Fruit fly (Drosophila melanogaster) whole organism, embryonic: ENCODE measurements around the gene CG42296.

Source experiments
- Adf1 ChIP-seq: fragments of 200-800 bp; sonication (Bioruptor generic); IDR thresholded peaks from 2 replicates; pipeline ENCODE4 v1.3.6; 2022; ENCODE audit warnings: missing biosample characterization, missing genetic modification characterization
- Awh ChIP-seq: fragments of 200-800 bp; sonication (Bioruptor generic); IDR thresholded peaks from 2 replicates; pipeline ENCODE4, ENCODE4 v1.3.6; 2022; ENCODE audit warnings: missing biosample characterization, missing genetic modification characterization
- Bgb ChIP-seq: fragments of 200-800 bp; sonication (Bioruptor generic); IDR thresholded peaks from 2 replicates; pipeline ENCODE4 v1.3.6; 2022; ENCODE audit warnings: missing biosample characterization, missing genetic modification characterization; ENCODE audit not compliant: partially characterized antibody
- Blimp-1 ChIP-seq: fragments of 200-800 bp; sonication (Bioruptor generic); optimal IDR thresholded peaks from 3 replicates; lab custom pipeline; 2018; ENCODE audit warnings: missing biosample characterization, missing genetic modification characterization, mild to moderate bottlenecking, moderate library complexity, missing genetic modification reagents
- CG10321 ChIP-seq: fragments of 200-800 bp; sonication (Bioruptor generic); IDR thresholded peaks from 2 replicates; pipeline ENCODE4 v1.3.6; 2022; ENCODE audit warnings: missing biosample characterization, missing genetic modification characterization
- CG12104 ChIP-seq: fragments of 200-800 bp; sonication (Bioruptor generic); optimal IDR thresholded peaks from 3 replicates; lab custom pipeline; 2016; ENCODE audit warnings: missing biosample characterization, missing genetic modification characterization
- CG13894 ChIP-seq: fragments of 200-800 bp; sonication (Bioruptor generic); optimal IDR thresholded peaks from 3 replicates; lab custom pipeline; 2018; ENCODE audit warnings: missing biosample characterization, mild to moderate bottlenecking, missing genetic modification characterization, moderate library complexity
- CG15269 ChIP-seq: fragments of 200-800 bp; sonication (Bioruptor generic); optimal IDR thresholded peaks from 2 replicates; lab custom pipeline; 2018; ENCODE audit warnings: missing biosample characterization, mild to moderate bottlenecking, missing genetic modification characterization, moderate library complexity
- CG1602 ChIP-seq: fragments of 200-800 bp; sonication (Bioruptor generic); optimal IDR thresholded peaks from 3 replicates; lab custom pipeline; 2016; ENCODE audit warnings: missing biosample characterization, missing genetic modification characterization
- CG1647 ChIP-seq: fragments of 200-800 bp; sonication (Bioruptor generic); optimal IDR thresholded peaks from 3 replicates; lab custom pipeline; 2016; ENCODE audit warnings: missing biosample characterization, missing genetic modification characterization
- CG17186 ChIP-seq: fragments of 200-800 bp; sonication (Bioruptor generic); optimal IDR thresholded peaks from 3 replicates; lab custom pipeline; 2017; ENCODE audit warnings: missing biosample characterization, missing genetic modification reagents, missing genetic modification characterization
- CG17359 ChIP-seq: fragments of 200-800 bp; sonication (Bioruptor generic); optimal IDR thresholded peaks from 3 replicates; lab custom pipeline; 2018; ENCODE audit warnings: missing biosample characterization, mild to moderate bottlenecking, missing genetic modification characterization, moderate library complexity
- CG17912 ChIP-seq: fragments of 200-800 bp; sonication (Bioruptor generic); optimal IDR thresholded peaks from 2 replicates; lab custom pipeline; 2018; ENCODE audit warnings: missing biosample characterization, mild to moderate bottlenecking, missing genetic modification characterization
- CG2678 ChIP-seq: fragments of 200-800 bp; sonication (Bioruptor generic); optimal IDR thresholded peaks from 3 replicates; lab custom pipeline; 2019; ENCODE audit warnings: missing biosample characterization, mild to moderate bottlenecking, missing genetic modification characterization, moderate library complexity
- CG3065 ChIP-seq: fragments of 200-800 bp; sonication (Bioruptor generic); optimal IDR thresholded peaks from 2 replicates; lab custom pipeline; 2016; ENCODE audit warnings: missing biosample characterization, missing genetic modification characterization
- CG32772 ChIP-seq: fragments of 200-800 bp; sonication (Bioruptor generic); IDR thresholded peaks from 2 replicates; pipeline ENCODE4 v1.3.6; 2022; ENCODE audit warnings: missing biosample characterization, missing genetic modification characterization
- CG4820 ChIP-seq: fragments of 200-800 bp; sonication (Bioruptor generic); optimal IDR thresholded peaks from 3 replicates; lab custom pipeline; 2016; ENCODE audit warnings: missing biosample characterization, missing genetic modification characterization
- CG7271 ChIP-seq: fragments of 200-800 bp; sonication (Bioruptor generic); optimal IDR thresholded peaks from 2 replicates; lab custom pipeline; 2018; ENCODE audit warnings: missing biosample characterization, mild to moderate bottlenecking, missing genetic modification characterization, moderate library complexity
- CG7556 ChIP-seq: fragments of 200-800 bp; sonication (Bioruptor generic); optimal IDR thresholded peaks from 2 replicates; lab custom pipeline; 2017; ENCODE audit warnings: missing biosample characterization, mild to moderate bottlenecking, missing genetic modification characterization
- CG7963 ChIP-seq: fragments of 200-800 bp; sonication (Bioruptor generic); IDR thresholded peaks from 3 replicates; pipeline ENCODE4 v1.3.6; 2022; ENCODE audit warnings: missing biosample characterization, missing genetic modification characterization; ENCODE audit not compliant: partially characterized antibody
- CG9876 ChIP-seq: fragments of 200-800 bp; sonication (Bioruptor generic); optimal IDR thresholded peaks from 2 replicates; lab custom pipeline; 2016; ENCODE audit warnings: missing biosample characterization, missing genetic modification characterization
- Chrac-16 ChIP-seq: fragments of 200-800 bp; sonication (Bioruptor generic); optimal IDR thresholded peaks from 3 replicates; lab custom pipeline; 2016; ENCODE audit warnings: missing biosample characterization, missing genetic modification characterization
- Dbx ChIP-seq: fragments of 200-800 bp; sonication (Bioruptor generic); IDR thresholded peaks from 3 replicates; pipeline ENCODE4 v1.3.6; 2022; ENCODE audit warnings: missing biosample characterization, missing genetic modification characterization
- GATAe ChIP-seq: fragments of 200-800 bp; sonication (Bioruptor generic); conservative IDR thresholded peaks from 2 replicates; pipeline ENCODE4 v1.3.6; 2022; ENCODE audit warnings: missing biosample characterization, missing genetic modification characterization
- HLHmδ ChIP-seq: fragments of 200-800 bp; sonication (Bioruptor generic); optimal IDR thresholded peaks from 2 replicates; lab custom pipeline; 2018; ENCODE audit warnings: missing biosample characterization, mild to moderate bottlenecking, missing genetic modification characterization, moderate library complexity
- Hr3 ChIP-seq: fragments of 200-800 bp; sonication (Bioruptor generic); optimal IDR thresholded peaks from 3 replicates; lab custom pipeline; 2016; ENCODE audit warnings: missing biosample characterization, missing genetic modification characterization
- Lpt ChIP-seq: fragments of >200 bp; optimal IDR thresholded peaks from 2 replicates; lab custom pipeline; 2018; ENCODE audit warnings: missing biosample characterization, missing genetic modification characterization
- Rfx ChIP-seq: fragments of 200-800 bp; sonication (Bioruptor generic); IDR thresholded peaks from 2 replicates; pipeline ENCODE4 v1.3.6; 2022; ENCODE audit warnings: missing biosample characterization, missing genetic modification characterization
- Sox102F ChIP-seq: fragments of 200-800 bp; sonication (Bioruptor generic); optimal IDR thresholded peaks from 2 replicates; lab custom pipeline; 2018; ENCODE audit warnings: missing biosample characterization, mild to moderate bottlenecking, missing genetic modification characterization, moderate library complexity
- Ssrp ChIP-seq: fragments of 200-800 bp; sonication (Bioruptor generic); optimal IDR thresholded peaks from 2 replicates; lab custom pipeline; 2018; ENCODE audit warnings: missing biosample characterization, mild to moderate bottlenecking, missing genetic modification characterization, moderate library complexity
- aop ChIP-seq: fragments of 200-800 bp; sonication (Bioruptor generic); IDR thresholded peaks from 2 replicates; pipeline ENCODE4 v1.3.6; 2022; ENCODE audit warnings: missing biosample characterization, missing genetic modification characterization
- ase ChIP-seq: fragments of 200-800 bp; sonication (Bioruptor generic); IDR thresholded peaks from 3 replicates; pipeline ENCODE4 v1.3.6; 2022; ENCODE audit warnings: missing biosample characterization, missing genetic modification characterization
- bab2 ChIP-seq: fragments of 200-800 bp; sonication (Bioruptor generic); optimal IDR thresholded peaks from 2 replicates; lab custom pipeline; 2016; ENCODE audit warnings: missing biosample characterization, missing genetic modification characterization
- bbx ChIP-seq: fragments of 200-800 bp; sonication (Bioruptor generic); IDR thresholded peaks from 2 replicates; pipeline ENCODE4 v1.3.6; 2022; ENCODE audit warnings: missing biosample characterization, missing genetic modification characterization; ENCODE audit not compliant: partially characterized antibody
- br ChIP-seq: fragments of >200 bp; optimal IDR thresholded peaks from 2 replicates; lab custom pipeline; 2017
- dati ChIP-seq: fragments of 200-800 bp; sonication (Bioruptor generic); IDR thresholded peaks from 2 replicates; pipeline ENCODE4 v1.3.6; 2022; ENCODE audit warnings: missing biosample characterization, missing genetic modification characterization
- dmrt11E ChIP-seq: fragments of 200-800 bp; sonication (Bioruptor generic); optimal IDR thresholded peaks from 3 replicates; lab custom pipeline; 2018; ENCODE audit warnings: missing biosample characterization, mild to moderate bottlenecking, missing genetic modification characterization, moderate library complexity
- fd3F ChIP-seq: fragments of 200-800 bp; sonication (Bioruptor generic); optimal IDR thresholded peaks from 2 replicates; lab custom pipeline; 2018; ENCODE audit warnings: missing biosample characterization, mild to moderate bottlenecking, missing genetic modification characterization, moderate library complexity
- gcm ChIP-seq: fragments of 200-800 bp; sonication (Bioruptor generic); optimal IDR thresholded peaks from 2 replicates; lab custom pipeline; 2019; ENCODE audit warnings: missing biosample characterization, mild to moderate bottlenecking, missing genetic modification characterization, moderate library complexity
- hth ChIP-seq: fragments of >200 bp; optimal IDR thresholded peaks from 2 replicates; lab custom pipeline; 2017; ENCODE audit warnings: inconsistent platforms
- jumu ChIP-seq: fragments of 200-800 bp; sonication (Bioruptor generic); optimal IDR thresholded peaks from 3 replicates; lab custom pipeline; 2016; ENCODE audit warnings: missing biosample characterization, missing genetic modification characterization
- kah ChIP-seq: fragments of 200-800 bp; sonication (Bioruptor generic); optimal IDR thresholded peaks from 2 replicates; lab custom pipeline; 2018; ENCODE audit warnings: missing biosample characterization, mild to moderate bottlenecking, missing genetic modification characterization
- nau ChIP-seq: fragments of 200-800 bp; sonication (Bioruptor generic); optimal IDR thresholded peaks from 3 replicates; lab custom pipeline; 2017; ENCODE audit warnings: missing biosample characterization, mild to moderate bottlenecking, missing genetic modification characterization, missing genetic modification reagents
- nom ChIP-seq: fragments of 200-800 bp; sonication (Bioruptor generic); optimal IDR thresholded peaks from 2 replicates; lab custom pipeline; 2017; ENCODE audit warnings: missing biosample characterization, missing genetic modification characterization, mild to moderate bottlenecking, moderate library complexity, missing genetic modification reagents
- phol ChIP-seq: fragments of 200-800 bp; sonication (Bioruptor generic); optimal IDR thresholded peaks from 3 replicates; lab custom pipeline; 2018; ENCODE audit warnings: missing biosample characterization, mild to moderate bottlenecking, missing genetic modification characterization, moderate library complexity
- ranshi ChIP-seq: fragments of 200-800 bp; sonication (Bioruptor generic); IDR thresholded peaks from 2 replicates; pipeline ENCODE4 v1.3.6; 2022; ENCODE audit warnings: missing biosample characterization, missing genetic modification characterization
- sisA ChIP-seq: fragments of 200-800 bp; sonication (Bioruptor generic); IDR thresholded peaks from 2 replicates; pipeline ENCODE4 v1.3.6; 2022; ENCODE audit warnings: missing biosample characterization, missing genetic modification characterization
- slbo ChIP-seq: fragments of 200-800 bp; sonication (Bioruptor generic); IDR thresholded peaks from 2 replicates; pipeline ENCODE4 v1.3.6; 2022; ENCODE audit warnings: missing biosample characterization, missing genetic modification characterization
- sr ChIP-seq: fragments of 200-800 bp; sonication (Bioruptor generic); IDR thresholded peaks from 3 replicates; pipeline ENCODE4 v1.3.6; 2022; ENCODE audit warnings: missing biosample characterization, missing genetic modification characterization
- tin ChIP-seq: fragments of 200-800 bp; sonication (Bioruptor generic); optimal IDR thresholded peaks from 3 replicates; lab custom pipeline; 2016; ENCODE audit warnings: missing biosample characterization, missing genetic modification characterization
- zen2 ChIP-seq: fragments of 200-800 bp; sonication (Bioruptor generic); IDR thresholded peaks from 3 replicates; pipeline ENCODE4 v1.3.6; 2022; ENCODE audit warnings: missing biosample characterization, missing genetic modification characterization; ENCODE audit not compliant: partially characterized antibody

Gene CG42296

dm6 chr2L:2037551-2038252 is 1.9 kb upstream of the CG42296 start (continued):
- TF ChIP-seq CG4820 (GFP tag; lab: Kevin White, UChicago) (no peak), br (no peak), Rfx (GFP tag; lab: Robert Waterston, UW) (peak; percentile 62), dati (GFP tag; lab: Robert Waterston, UW) (no peak), Chrac-16 (GFP tag; lab: Kevin White, UChicago) (no peak), ranshi (GFP tag; lab: Robert Waterston, UW) (no peak), Blimp-1 (GFP tag; lab: Kevin White, UChicago) (no peak), bbx (GFP tag; lab: Robert Waterston, UW) (peak; percentile 90), slbo (GFP tag; lab: Robert Waterston, UW) (peak; percentile 48; the same call in 1 of the 2 replicates), CG1647 (GFP tag; lab: Kevin White, UChicago) (peak; percentile 45), sisA (GFP tag; lab: Robert Waterston, UW) (no peak), jumu (GFP tag; lab: Kevin White, UChicago) (peak; percentile 26), CG17912 (GFP tag; lab: Kevin White, UChicago) (no peak), CG32772 (GFP tag; lab: Robert Waterston, UW) (no peak), kah (GFP tag; lab: Kevin White, UChicago) (no peak), GATAe (no peak), ase (GFP tag; lab: Robert Waterston, UW) (no peak), aop (GFP tag; lab: Robert Waterston, UW) (no peak), dmrt11E (tag; lab: Kevin White, UChicago) (no peak), CG15269 (no peak), CG10321 (GFP tag; lab: Robert Waterston, UW) (no peak), CG17359 (no peak), CG9876 (GFP tag; lab: Kevin White, UChicago) (no peak), CG12104 (GFP tag; lab: Kevin White, UChicago) (peak; percentile 5), Bgb (GFP tag; lab: Robert Waterston, UW) (peak; percentile 96), CG7963 (GFP tag; lab: Robert Waterston, UW) (peak; percentile 84), CG7556 (GFP tag; lab: Kevin White, UChicago) (no peak), CG7271 (tag; lab: Kevin White, UChicago) (no peak), sr (GFP tag; lab: Robert Waterston, UW) (no peak), Dbx (GFP tag; lab: Robert Waterston, UW) (no peak), Ssrp (tag; lab: Kevin White, UChicago) (no peak), nom (GFP tag; lab: Kevin White, UChicago) (peak; percentile 56), CG17186 (GFP tag; lab: Kevin White, UChicago) (peak; percentile 89), bab2 (GFP tag; lab: Kevin White, UChicago) (no peak), CG2678 (tag; lab: Kevin White, UChicago) (no peak), tin (GFP tag; lab: Kevin White, UChicago) (no peak), gcm (GFP tag; lab: Kevin White, UChicago) (no peak), nau (GFP tag; lab: Kevin White, UChicago) (no peak), hth (lab: Kevin White, UChicago) (no peak), Hr3 (GFP tag; lab: Kevin White, UChicago) (no peak), phol (tag; lab: Kevin White, UChicago) (peak; percentile 62), Adf1 (GFP tag; lab: Robert Waterston, UW) (no peak), Awh (no peak), zen2 (peak; percentile 85), CG1602 (GFP tag; lab: Kevin White, UChicago) (no peak), CG3065 (no peak), HLHmδ (no peak), Sox102F (no peak), CG13894 (tag; lab: Kevin White, UChicago) (peak; percentile 46), Lpt (GFP tag; lab: Kevin White, UChicago) (no peak), fd3F (GFP tag; lab: Kevin White, UChicago) (no peak)
